Fruit fly (Drosophila melanogaster) whole organism, embryonic: Measurements from ENCODE around the gene cl.
A peak's percentile ranks its signal among the peaks of the same experiment; 100 is the strongest.

Experiments used
- Bdp1 ChIP-seq: fragments of 200-800 bp; sonication (Bioruptor generic); optimal IDR thresholded peaks from 3 replicates; lab custom pipeline; 2016; ENCODE audit warnings: missing biosample characterization, missing genetic modification characterization
- Bgb ChIP-seq: fragments of 200-800 bp; sonication (Bioruptor generic); IDR thresholded peaks from 2 replicates; pipeline ENCODE4 v1.3.6; 2022; ENCODE audit warnings: missing biosample characterization, missing genetic modification characterization; ENCODE audit not compliant: partially characterized antibody
- CG1233 ChIP-seq: fragments of 200-800 bp; sonication (Bioruptor generic); optimal IDR thresholded peaks from 4 replicates; lab custom pipeline; 2018; ENCODE audit warnings: missing biosample characterization, mild to moderate bottlenecking, missing genetic modification characterization
- CG14710 ChIP-seq: fragments of 200-800 bp; sonication (Bioruptor generic); optimal IDR thresholded peaks from 3 replicates; lab custom pipeline; 2019; ENCODE audit warnings: missing biosample characterization, mild to moderate bottlenecking, missing genetic modification characterization, moderate library complexity
- CG17802 ChIP-seq: fragments of 200-800 bp; sonication (Bioruptor generic); optimal IDR thresholded peaks from 2 replicates; lab custom pipeline; 2018; ENCODE audit warnings: missing biosample characterization, mild to moderate bottlenecking, missing genetic modification characterization, moderate library complexity
- CG18599 ChIP-seq: fragments of 200-800 bp; sonication (Bioruptor generic); optimal IDR thresholded peaks from 3 replicates; lab custom pipeline; 2017; ENCODE audit warnings: missing biosample characterization, missing genetic modification characterization, mild to moderate bottlenecking, moderate library complexity, missing genetic modification reagents
- CG2116 ChIP-seq: fragments of 200-800 bp; sonication (Bioruptor generic); optimal IDR thresholded peaks from 3 replicates; lab custom pipeline; 2018; ENCODE audit warnings: missing biosample characterization, mild to moderate bottlenecking, missing genetic modification characterization
- CG2199 ChIP-seq: fragments of 200-800 bp; sonication (Bioruptor generic); IDR thresholded peaks from 3 replicates; pipeline ENCODE4 v1.3.6; 2022; ENCODE audit warnings: missing biosample characterization, missing genetic modification characterization
- CG30020 ChIP-seq: fragments of 200-800 bp; optimal IDR thresholded peaks from 2 replicates; lab custom pipeline; 2019; ENCODE audit warnings: missing biosample characterization, mild to moderate bottlenecking, missing genetic modification characterization, moderate library complexity
- CG34224 ChIP-seq: fragments of 200-800 bp; sonication (Bioruptor generic); IDR thresholded peaks from 3 replicates; pipeline ENCODE4 v1.3.6; 2022; ENCODE audit warnings: missing biosample characterization, missing genetic modification characterization; ENCODE audit not compliant: partially characterized antibody
- CG4360 ChIP-seq: fragments of 200-800 bp; sonication (Bioruptor generic); IDR thresholded peaks from 2 replicates; pipeline ENCODE4 v1.3.6; 2022; ENCODE audit warnings: missing biosample characterization, missing genetic modification characterization
- CG4707 ChIP-seq: fragments of 200-800 bp; sonication (Bioruptor generic); optimal IDR thresholded peaks from 2 replicates; lab custom pipeline; 2018; ENCODE audit warnings: missing biosample characterization, mild to moderate bottlenecking, missing genetic modification characterization, moderate library complexity
- CG6654 ChIP-seq: fragments of 200-800 bp; sonication (Bioruptor generic); optimal IDR thresholded peaks from 2 replicates; lab custom pipeline; 2017; ENCODE audit warnings: missing biosample characterization, mild to moderate bottlenecking, missing genetic modification characterization
- CG9727 ChIP-seq: fragments of 200-800 bp; sonication (Bioruptor generic); optimal IDR thresholded peaks from 3 replicates; lab custom pipeline; 2017; ENCODE audit warnings: missing biosample characterization, mild to moderate bottlenecking, missing genetic modification characterization
- Dll ChIP-seq: fragments of 200-800 bp; sonication (Bioruptor generic); IDR thresholded peaks from 4 replicates; pipeline ENCODE4 v1.3.6; 2022; ENCODE audit warnings: missing biosample characterization, missing genetic modification characterization; ENCODE audit not compliant: partially characterized antibody
- Doc2 ChIP-seq: fragments of 200-800 bp; sonication (Bioruptor generic); IDR thresholded peaks from 2 replicates; pipeline ENCODE4 v1.3.6; 2022; ENCODE audit warnings: missing biosample characterization, missing genetic modification characterization
- Dp ChIP-seq: fragments of 200-800 bp; sonication (Bioruptor generic); optimal IDR thresholded peaks from 2 replicates; lab custom pipeline; 2018; ENCODE audit warnings: missing biosample characterization, mild to moderate bottlenecking, missing genetic modification characterization, moderate library complexity
- Dref ChIP-seq: fragments of 200-800 bp; sonication (Bioruptor generic); IDR thresholded peaks from 2 replicates; pipeline ENCODE4 v1.3.6; 2022; ENCODE audit warnings: missing biosample characterization, missing genetic modification characterization
- Eip74EF ChIP-seq, 2 experiments: fragments of 200-800 bp in 1 of 2; fragments of >200 bp in 1 of 2; sonication (Bioruptor generic) in 1 of 2; optimal IDR thresholded peaks; 2 replicates each; lab custom pipeline; 2017 to 2019; ENCODE audit warnings: missing biosample characterization in 2 of 2, missing genetic modification characterization in 2 of 2, mild to moderate bottlenecking in 1 of 2, moderate library complexity in 1 of 2
- Hr39 ChIP-seq: fragments of >200 bp; optimal IDR thresholded peaks from 2 replicates; lab custom pipeline; 2017
- MBD-R2 ChIP-seq: fragments of 200-800 bp; sonication (Bioruptor generic); IDR thresholded peaks from 2 replicates; pipeline ENCODE4 v1.3.6; 2022; ENCODE audit warnings: missing biosample characterization, missing genetic modification characterization
- Myb ChIP-seq: fragments of 200-800 bp; sonication (Bioruptor generic); optimal IDR thresholded peaks from 2 replicates; lab custom pipeline; 2016; ENCODE audit warnings: missing biosample characterization, missing genetic modification characterization
- NK7.1 ChIP-seq: fragments of 200-800 bp; sonication (Bioruptor generic); optimal IDR thresholded peaks from 3 replicates; lab custom pipeline; 2016; ENCODE audit warnings: missing biosample characterization, missing genetic modification characterization
- Opbp ChIP-seq: fragments of 200-800 bp; sonication (Bioruptor generic); IDR thresholded peaks from 3 replicates; pipeline ENCODE4 v1.3.6; 2022; ENCODE audit warnings: missing biosample characterization, missing genetic modification characterization; ENCODE audit not compliant: partially characterized antibody
- Rfx ChIP-seq: fragments of 200-800 bp; sonication (Bioruptor generic); IDR thresholded peaks from 2 replicates; pipeline ENCODE4 v1.3.6; 2022; ENCODE audit warnings: missing biosample characterization, missing genetic modification characterization
- Scr ChIP-seq: fragments of 200-800 bp; sonication (Bioruptor generic); IDR thresholded peaks from 2 replicates; pipeline ENCODE4 v1.3.6; 2022; ENCODE audit warnings: missing biosample characterization, missing genetic modification characterization; ENCODE audit not compliant: partially characterized antibody
- Sox102F ChIP-seq: fragments of 200-800 bp; sonication (Bioruptor generic); optimal IDR thresholded peaks from 2 replicates; lab custom pipeline; 2018; ENCODE audit warnings: missing biosample characterization, mild to moderate bottlenecking, missing genetic modification characterization, moderate library complexity
- Sry-β ChIP-seq: fragments of 200-800 bp; sonication (Bioruptor generic); optimal IDR thresholded peaks from 2 replicates; lab custom pipeline; 2018; ENCODE audit warnings: missing biosample characterization, mild to moderate bottlenecking, missing genetic modification characterization, moderate library complexity
- bbx ChIP-seq: fragments of 200-800 bp; sonication (Bioruptor generic); IDR thresholded peaks from 2 replicates; pipeline ENCODE4 v1.3.6; 2022; ENCODE audit warnings: missing biosample characterization, missing genetic modification characterization; ENCODE audit not compliant: partially characterized antibody
- btn ChIP-seq: fragments of 200-800 bp; sonication (Bioruptor generic); optimal IDR thresholded peaks from 2 replicates; lab custom pipeline; 2016; ENCODE audit warnings: missing biosample characterization, missing genetic modification characterization
- chinmo ChIP-seq: fragments of 200-800 bp; sonication (Bioruptor generic); IDR thresholded peaks from 4 replicates; pipeline ENCODE4 v1.3.6; 2022; ENCODE audit warnings: missing biosample characterization, missing genetic modification characterization; ENCODE audit not compliant: partially characterized antibody
- chm ChIP-seq: fragments of 200-800 bp; sonication (Bioruptor generic); IDR thresholded peaks from 2 replicates; pipeline ENCODE4 v1.3.6; 2022; ENCODE audit warnings: missing biosample characterization, missing genetic modification characterization
- disco-r ChIP-seq: fragments of 200-800 bp; sonication (Bioruptor generic); optimal IDR thresholded peaks from 2 replicates; lab custom pipeline; 2016; ENCODE audit warnings: missing biosample characterization, missing genetic modification characterization
- hb ChIP-seq: fragments of 200-800 bp; sonication (Bioruptor generic); IDR thresholded peaks from 3 replicates; pipeline ENCODE4 v1.3.6; 2022; ENCODE audit warnings: missing biosample characterization, missing genetic modification characterization; ENCODE audit not compliant: partially characterized antibody
- her ChIP-seq: fragments of 200-800 bp; sonication (Bioruptor generic); optimal IDR thresholded peaks from 2 replicates; lab custom pipeline; 2016; ENCODE audit warnings: missing biosample characterization, missing genetic modification characterization
- klu ChIP-seq: fragments of 200-800 bp; sonication (Bioruptor generic); IDR thresholded peaks from 2 replicates; pipeline ENCODE4 v1.3.6; 2022; ENCODE audit warnings: missing biosample characterization, missing genetic modification characterization
- knrl ChIP-seq: fragments of 200-800 bp; sonication (Bioruptor generic); IDR thresholded peaks from 3 replicates; pipeline ENCODE4 v1.3.6; 2022; ENCODE audit warnings: missing biosample characterization, missing genetic modification characterization; ENCODE audit not compliant: partially characterized antibody
- mld ChIP-seq: fragments of 200-800 bp; sonication (Bioruptor generic); IDR thresholded peaks from 3 replicates; pipeline ENCODE4 v1.3.6; 2022; ENCODE audit warnings: missing biosample characterization, missing genetic modification characterization; ENCODE audit not compliant: partially characterized antibody
- pb ChIP-seq: fragments of 200-800 bp; sonication (Bioruptor generic); optimal IDR thresholded peaks from 3 replicates; lab custom pipeline; 2016; ENCODE audit warnings: missing biosample characterization, missing genetic modification characterization
- pnt ChIP-seq: fragments of 200-800 bp; sonication (Bioruptor generic); optimal IDR thresholded peaks from 3 replicates; lab custom pipeline; 2016; ENCODE audit warnings: missing biosample characterization, missing genetic modification characterization
- prd ChIP-seq, 3 experiments: fragments of >200 bp in 2 of 3; fragments of 200-800 bp in 1 of 3; sonication (Bioruptor generic) in 1 of 3; optimal IDR thresholded peaks in 2 of 3; IDR thresholded peaks in 1 of 3; 2 replicates in 2 of 3; 3 replicates in 1 of 3; pipeline versions ENCODE4 v1.3.6 to Lab custom; 2017 to 2022; ENCODE audit warnings: missing biosample characterization in 1 of 3, missing genetic modification characterization in 1 of 3
- shn ChIP-seq: fragments of 200-800 bp; sonication (Bioruptor generic); optimal IDR thresholded peaks from 3 replicates; lab custom pipeline; 2016; ENCODE audit warnings: missing biosample characterization, missing genetic modification characterization
- sna ChIP-seq: fragments of 200-800 bp; sonication (Bioruptor generic); IDR thresholded peaks from 2 replicates; pipeline ENCODE4 v1.3.6; 2022; ENCODE audit warnings: missing biosample characterization, missing genetic modification characterization; ENCODE audit not compliant: partially characterized antibody
- twi ChIP-seq: fragments of 200-800 bp; optimal IDR thresholded peaks from 2 replicates; lab custom pipeline; 2019; ENCODE audit warnings: missing biosample characterization, mild to moderate bottlenecking, missing genetic modification characterization, moderate library complexity
- unc-4 ChIP-seq: fragments of 200-800 bp; sonication (Bioruptor generic); IDR thresholded peaks from 2 replicates; pipeline ENCODE4 v1.3.6; 2022; ENCODE audit warnings: missing biosample characterization, missing genetic modification characterization; ENCODE audit not compliant: partially characterized antibody
- wdn ChIP-seq: fragments of 200-800 bp; sonication (Bioruptor generic); IDR thresholded peaks from 2 replicates; pipeline ENCODE4 v1.3.6; 2022; ENCODE audit warnings: missing biosample characterization, missing genetic modification characterization
- zen ChIP-seq: fragments of 200-800 bp; sonication (Bioruptor generic); optimal IDR thresholded peaks from 3 replicates; lab custom pipeline; 2018; ENCODE audit warnings: missing biosample characterization, mild to moderate bottlenecking, missing genetic modification characterization, moderate library complexity
- zen2 ChIP-seq: fragments of 200-800 bp; sonication (Bioruptor generic); IDR thresholded peaks from 3 replicates; pipeline ENCODE4 v1.3.6; 2022; ENCODE audit warnings: missing biosample characterization, missing genetic modification characterization; ENCODE audit not compliant: partially characterized antibody

The cl gene

DNA sequence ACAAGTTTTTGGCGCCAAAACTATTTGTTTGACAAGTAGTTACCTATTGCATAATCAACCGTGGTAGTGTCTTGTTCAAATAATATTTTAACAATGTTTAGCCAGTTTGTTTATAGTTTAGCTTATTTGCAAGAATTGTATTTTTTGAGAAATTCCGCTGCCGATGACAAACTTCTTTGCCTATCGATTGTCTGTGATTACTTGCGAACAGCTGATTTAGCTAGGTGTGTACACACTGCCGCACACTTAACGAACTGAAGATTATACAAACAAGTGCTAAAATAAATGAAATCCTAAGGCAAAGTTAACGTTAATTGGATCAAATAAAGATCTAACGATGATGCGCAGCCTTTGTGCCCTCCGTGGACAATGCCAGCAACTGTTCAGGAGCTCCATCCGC lies 6.8 kb downstream of the cl start, which contains the start of gene Cox11 (continued):
- peak; percentile 44; the same call in 2 of the 4 replicates for TF ChIP-seq Dll (GFP tag; lab: Robert Waterston, UW)
- peak; percentile 25 for TF ChIP-seq zen (tag; lab: Kevin White, UChicago)
- peak; percentile 79 for TF ChIP-seq Dref (GFP tag; lab: Robert Waterston, UW)
- no peak for TF ChIP-seq Bdp1 (GFP tag; lab: Kevin White, UChicago)
- peak; percentile 34; the same call in 1 of the 2 replicates for TF ChIP-seq Bgb (GFP tag; lab: Robert Waterston, UW)
- peak; percentile 99 for TF ChIP-seq CG14710 (tag; lab: Kevin White, UChicago)
- TF ChIP-seq sna: peak; percentile 54; the same call in 1 of the 2 replicates
- TF ChIP-seq unc-4 (GFP tag; lab: Robert Waterston, UW): peak; percentile 46; the same call in 1 of the 2 replicates
- TF ChIP-seq CG2116 (GFP tag; lab: Kevin White, UChicago): peak; percentile 23
- peak; percentile 59 for TF ChIP-seq Scr (GFP tag; lab: Robert Waterston, UW)
- peak; percentile 60; the same call in 2 of the 3 replicates for TF ChIP-seq Opbp (GFP tag; lab: Robert Waterston, UW)
- TF ChIP-seq chinmo (GFP tag; lab: Robert Waterston, UW): 0 out of 4 replicates have a peak, but pooled peaks have one; percentile 43
- TF ChIP-seq knrl: no peak
- peak; percentile 55; the same call in 1 of the 3 replicates for TF ChIP-seq hb (GFP tag; lab: Robert Waterston, UW)
- TF ChIP-seq Dp (GFP tag; lab: Kevin White, UChicago): peak; percentile 71
- peak; percentile 49; the same call in 2 of the 3 replicates for TF ChIP-seq zen2
- no peak for TF ChIP-seq CG4707 (GFP tag; lab: Kevin White, UChicago)
- TF ChIP-seq CG4360 (GFP tag; lab: Robert Waterston, UW): no peak
- TF ChIP-seq bbx (GFP tag; lab: Robert Waterston, UW): peak; percentile 73
- no peak for TF ChIP-seq CG17802 (tag; lab: Kevin White, UChicago)
- TF ChIP-seq MBD-R2 (GFP tag; lab: Robert Waterston, UW): peak; percentile 74

DNA sequence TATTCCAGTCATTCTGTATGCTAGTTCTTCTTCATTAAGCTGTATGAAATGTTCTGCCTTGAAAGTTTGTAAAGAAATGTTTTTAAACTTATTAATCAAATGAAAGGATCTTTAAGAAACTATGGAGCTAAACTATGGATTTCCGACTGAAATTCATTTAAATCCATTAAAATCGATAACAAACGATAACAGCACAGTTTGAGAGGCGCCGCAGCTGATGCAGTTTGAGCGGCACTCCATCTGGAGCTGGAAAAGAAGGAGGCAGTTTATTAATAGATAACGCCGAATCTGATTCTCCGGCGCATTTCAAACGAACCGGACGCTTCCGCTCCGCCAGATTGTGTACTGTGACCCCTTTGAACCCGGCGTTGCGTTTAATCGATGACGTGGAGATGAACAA lies 7.9 kb downstream of the cl start, which contains the start of gene CG31915:
CG31915 (plus strand) TSS at position 263 of the 400 bp plus-strand sequence.
- TF ChIP-seq CG18599: no peak
- TF ChIP-seq twi: peak; percentile 8
- no peak for TF ChIP-seq pnt (GFP tag; lab: Kevin White, UChicago)
- no peak for TF ChIP-seq her (GFP tag; lab: Kevin White, UChicago)
- peak; percentile 64 for TF ChIP-seq Myb
- no peak for TF ChIP-seq CG9727 (GFP tag; lab: Kevin White, UChicago)
- no peak for TF ChIP-seq NK7.1 (GFP tag; lab: Kevin White, UChicago)
- TF ChIP-seq shn: no peak
- no peak for TF ChIP-seq Sry-β (GFP tag; lab: Kevin White, UChicago)
- no peak for TF ChIP-seq CG1233 (GFP tag; lab: Kevin White, UChicago)
- no peak for TF ChIP-seq Rfx (GFP tag; lab: Robert Waterston, UW)
- TF ChIP-seq btn (GFP tag; lab: Kevin White, UChicago): no peak
- peak; percentile 100 for TF ChIP-seq CG6654 (GFP tag; lab: Kevin White, UChicago)
- no peak for TF ChIP-seq wdn (GFP tag; lab: Robert Waterston, UW)
- no peak for TF ChIP-seq klu (GFP tag; lab: Robert Waterston, UW)
- no peak for TF ChIP-seq disco-r
- no peak for TF ChIP-seq CG30020 (tag; lab: Kevin White, UChicago)
- TF ChIP-seq Sox102F (GFP tag; lab: Kevin White, UChicago): no peak
- peak; percentile 68; the same call in 1 of the 3 replicates for TF ChIP-seq mld (GFP tag; lab: Robert Waterston, UW)
- TF ChIP-seq Hr39 (lab: Kevin White, UChicago): no peak
- peak; percentile 25; the same call in 1 of the 2 replicates for TF ChIP-seq unc-4 (GFP tag; lab: Robert Waterston, UW)
- no peak for TF ChIP-seq chm (GFP tag; lab: Robert Waterston, UW)
- TF ChIP-seq Doc2 (GFP tag; lab: Robert Waterston, UW): no peak
- no peak for TF ChIP-seq prd (optimal IDR thresholded peaks at IDR 0.05; lab: Kevin White, UChicago)
- no peak for TF ChIP-seq prd (GFP tag; IDR thresholded peaks at IDR 0.05; lab: Robert Waterston, UW)
- TF ChIP-seq pb (GFP tag; lab: Kevin White, UChicago): no peak
- no peak for TF ChIP-seq Eip74EF (GFP tag; optimal IDR thresholded peaks at IDR 0.05; lab: Kevin White, UChicago)
- 0 out of 3 replicates have a peak, but pooled peaks have one; percentile 25 for TF ChIP-seq CG2199 (GFP tag; lab: Robert Waterston, UW)
- TF ChIP-seq CG34224 (GFP tag; lab: Robert Waterston, UW): peak; percentile 62; the same call in 2 of the 3 replicates
